Fruit fly (Drosophila melanogaster): ENCODE results near the gene Nepl8.

Nepl8 gene

DNA sequence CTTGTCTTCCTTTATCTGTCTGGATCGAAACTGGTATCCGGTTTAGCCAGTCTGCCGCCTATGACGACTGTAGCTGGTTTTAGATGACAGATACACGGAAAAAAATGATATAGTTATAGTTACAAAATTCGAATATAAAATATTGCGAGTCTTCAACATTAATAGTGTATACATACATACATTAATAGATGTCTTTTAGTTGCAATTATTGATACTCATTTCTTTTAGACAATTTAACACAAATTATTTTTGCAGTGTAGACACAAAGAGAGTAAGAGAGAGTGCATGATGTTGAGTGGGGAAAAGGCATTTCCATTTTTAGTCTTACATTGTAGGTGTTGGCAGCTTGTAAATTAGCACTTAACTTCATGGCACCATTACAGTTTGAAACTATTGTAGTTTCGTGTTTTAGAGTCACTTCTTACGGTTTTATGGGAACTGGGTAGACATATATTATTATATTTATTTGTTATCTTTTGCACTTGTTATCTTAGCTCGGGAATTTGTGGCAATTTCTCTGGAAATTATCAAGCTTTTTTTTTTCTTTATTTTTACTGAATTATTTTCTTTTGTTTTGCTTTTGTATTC, 7.3 kb downstream of the Nepl8 start (continued):
- TF ChIP-seq CG11247 (GFP tag; IDR thresholded peaks at IDR 0.05) (peak; percentile 44; the same call in 1 of the 2 replicates), CG2889 (GFP tag; IDR thresholded peaks at IDR 0.05) (peak; percentile 66; the same call in 1 of the 3 replicates), br (optimal IDR thresholded peaks at IDR 0.05) (no peak), danr (GFP tag; IDR thresholded peaks at IDR 0.05) (no peak), CG12104 (GFP tag; optimal IDR thresholded peaks at IDR 0.05) (no peak)

DNA sequence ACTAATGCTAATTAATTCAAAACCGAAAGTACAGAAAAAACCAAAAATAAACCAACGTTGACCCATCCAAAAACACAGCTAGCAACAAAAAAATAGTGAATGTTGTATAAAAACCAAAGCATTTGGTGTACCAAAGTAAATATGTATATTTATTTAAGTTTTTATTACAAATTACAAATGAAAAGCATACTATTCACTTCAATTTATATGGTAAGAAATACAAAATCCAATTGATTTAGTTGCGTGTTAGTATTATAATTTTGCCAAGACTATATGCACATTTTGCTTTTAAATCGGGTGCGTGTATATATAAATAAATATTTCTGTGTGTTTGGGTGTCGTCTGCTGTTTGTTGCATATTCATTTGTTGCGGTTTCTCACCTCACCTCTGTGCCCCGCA, 9.2 kb downstream of the Nepl8 start:
- TF ChIP-seq ERR (GFP tag; optimal IDR thresholded peaks at IDR 0.05) (no peak), dimm (GFP tag; IDR thresholded peaks at IDR 0.05) (no peak), Fer3 (tag; optimal IDR thresholded peaks at IDR 0.05) (no peak), CG11247 (GFP tag; IDR thresholded peaks at IDR 0.05) (no peak), CG6683 (GFP tag; optimal IDR thresholded peaks at IDR 0.05) (no peak), Sox102F (GFP tag; optimal IDR thresholded peaks at IDR 0.05) (peak; percentile 1), Drgx (GFP tag; IDR thresholded peaks at IDR 0.05) (peak; percentile 26; the same call in 1 of the 2 replicates), bsh (GFP tag; optimal IDR thresholded peaks at IDR 0.05) (no peak), Dad (GFP tag; optimal IDR thresholded peaks at IDR 0.05) (no peak), dmrt99B (tag; optimal IDR thresholded peaks at IDR 0.05) (peak; percentile 27), slbo (GFP tag; IDR thresholded peaks at IDR 0.05) (no peak), CG1529 (GFP tag; optimal IDR thresholded peaks at IDR 0.05) (no peak), Sox100B (GFP tag; optimal IDR thresholded peaks at IDR 0.05) (peak; percentile 1), salm (tag; optimal IDR thresholded peaks at IDR 0.05) (no peak), pho (GFP tag; optimal IDR thresholded peaks at IDR 0.05) (no peak)

DNA sequence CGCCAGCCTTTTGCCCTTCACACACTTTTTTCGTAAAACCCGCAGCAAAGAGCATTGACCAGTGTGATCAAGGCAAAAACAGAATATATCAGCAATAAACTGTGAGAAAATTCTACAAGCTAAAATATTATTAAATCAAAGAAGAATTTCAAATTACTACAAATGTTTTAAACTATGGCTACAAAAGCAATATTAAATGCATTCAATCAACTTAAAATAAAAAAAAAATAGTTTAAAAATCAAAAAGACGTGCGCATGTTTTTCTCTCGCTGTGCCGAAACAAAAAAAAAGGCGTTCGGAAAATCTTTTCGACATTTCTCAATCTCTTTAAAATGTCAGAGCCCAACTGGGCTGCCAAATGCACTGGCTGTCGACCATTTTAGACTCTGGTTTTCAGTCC, 10.2 kb downstream of the Nepl8 start:
- TF ChIP-seq pzg (GFP tag; optimal IDR thresholded peaks at IDR 0.05) (no peak), Mes4 (GFP tag; optimal IDR thresholded peaks at IDR 0.05) (no peak), hkb (optimal IDR thresholded peaks at IDR 0.05) (no peak), hkb (GFP tag; IDR thresholded peaks at IDR 0.05) (peak; percentile 21; the same call in 1 of the 2 replicates), gt (GFP tag; IDR thresholded peaks at IDR 0.05) (no peak), stc (GFP tag; IDR thresholded peaks at IDR 0.05) (peak; percentile 49; the same call in 1 of the 2 replicates), Dfd (GFP tag; optimal IDR thresholded peaks at IDR 0.05) (no peak), NC2β (GFP tag; optimal IDR thresholded peaks at IDR 0.05) (no peak), slbo (GFP tag; IDR thresholded peaks at IDR 0.05) (peak; percentile 60), sd (tag; optimal IDR thresholded peaks at IDR 0.05) (no peak), chif (GFP tag; optimal IDR thresholded peaks at IDR 0.05) (peak in 1 of 2 experiments; percentile 17), CG2120 (GFP tag; optimal IDR thresholded peaks at IDR 0.05) (peak; percentile 25), grau (tag; optimal IDR thresholded peaks at IDR 0.05) (peak; percentile 20), esg (GFP tag; conservative IDR thresholded peaks at IDR 0.05) (peak; percentile 51), CG14965 (GFP tag; optimal IDR thresholded peaks at IDR 0.05; ENCODE audit: borderline replicate concordance) (no peak), tio (GFP tag; optimal IDR thresholded peaks at IDR 0.05) (peak; percentile 30), CG10267 (tag; optimal IDR thresholded peaks at IDR 0.05) (peak; percentile 20), Ets65A (GFP tag) (no peak), Hr51 (GFP tag; optimal IDR thresholded peaks at IDR 0.05) (peak in 1 of 2 experiments; percentile 56), ERR (GFP tag; optimal IDR thresholded peaks at IDR 0.05) (no peak), CG6689 (GFP tag; IDR thresholded peaks at IDR 0.05) (peak; percentile 46; the same call in 1 of the 2 replicates), ems (GFP tag; optimal IDR thresholded peaks at IDR 0.05) (no peak), CG17359 (tag; optimal IDR thresholded peaks at IDR 0.05) (peak; percentile 34), CG11504 (tag; optimal IDR thresholded peaks at IDR 0.05) (peak; percentile 16), HLHmδ (GFP tag; optimal IDR thresholded peaks at IDR 0.05) (no peak), CG12769 (tag; optimal IDR thresholded peaks at IDR 0.05) (no peak), CG17186 (GFP tag; optimal IDR thresholded peaks at IDR 0.05) (no peak), kay (GFP tag; optimal IDR thresholded peaks at IDR 0.05) (no peak), CG1602 (GFP tag; optimal IDR thresholded peaks at IDR 0.05) (peak; percentile 12), lilli (GFP tag; optimal IDR thresholded peaks at IDR 0.05) (peak; percentile 7), crc (GFP tag; optimal IDR thresholded peaks at IDR 0.05) (no peak), Elba2 (GFP tag; optimal IDR thresholded peaks at IDR 0.05) (no peak)

Measured in whole organism, embryonic.